Worm (Caenorhabditis elegans) whole organism, L4/young adult: ENCODE measurements around the gene C35D10.17.
A peak's percentile ranks its signal among the peaks of the same experiment; 100 is the strongest.

ENCODE experiments used
- W03F9.2 ChIP-seq: fragments of 150-350 bp; optimal IDR thresholded peaks from 2 replicates; lab custom pipeline; 2014; ENCODE audit warnings: missing biosample characterization, missing genetic modification characterization
- dao-5 ChIP-seq: sonication (generic microtip); optimal IDR thresholded peaks from 2 replicates; lab custom pipeline; 2016; ENCODE audit warnings: missing genotype, missing genetic modification characterization, moderate library complexity, missing compliant biosample characterization

- peak; percentile 52 for TF ChIP-seq W03F9.2
- no peak for TF ChIP-seq dao-5 (tag; lab: Kevin White, UChicago)
Observed at ce11 chrIII:4912317-4912716, 45.5 kb downstream of the C35D10.17 start, which contains the start of the genes F26F4.9 and cee-1.
